Fruit fly (Drosophila melanogaster) whole organism, embryonic: ENCODE results near the gene CG44037.

ENCODE experiments used
- CG14050 ChIP-seq: fragments of 200-800 bp; sonication (Bioruptor generic); IDR thresholded peaks from 3 replicates; pipeline ENCODE4 v1.3.6; 2022; ENCODE audit warnings: missing biosample characterization, missing genetic modification characterization
- CG15601 ChIP-seq: fragments of 200-800 bp; sonication (Bioruptor generic); optimal IDR thresholded peaks from 3 replicates; lab custom pipeline; 2019; ENCODE audit warnings: missing biosample characterization, mild to moderate bottlenecking, missing genetic modification characterization, moderate library complexity
- CG17361 ChIP-seq: fragments of 200-800 bp; sonication (Bioruptor generic); IDR thresholded peaks from 3 replicates; pipeline ENCODE4 v1.3.6; 2022; ENCODE audit warnings: missing biosample characterization, missing genetic modification characterization
- CG17612 ChIP-seq: fragments of 200-800 bp; sonication (Bioruptor generic); IDR thresholded peaks from 2 replicates; pipeline ENCODE4 v1.3.6; 2022; ENCODE audit warnings: missing biosample characterization, missing genetic modification characterization
- CG18011 ChIP-seq: fragments of 200-800 bp; sonication (Bioruptor generic); optimal IDR thresholded peaks from 2 replicates; lab custom pipeline; 2017; ENCODE audit warnings: missing biosample characterization, missing genetic modification characterization, mild to moderate bottlenecking, moderate library complexity, missing genotype
- CG18764 ChIP-seq: fragments of 200-800 bp; sonication (Bioruptor generic); optimal IDR thresholded peaks from 3 replicates; lab custom pipeline; 2016; ENCODE audit warnings: missing biosample characterization, missing genetic modification characterization
- CG2129 ChIP-seq: fragments of 200-800 bp; sonication (Bioruptor generic); IDR thresholded peaks from 2 replicates; pipeline ENCODE4 v1.3.6; 2022; ENCODE audit warnings: missing biosample characterization, missing genetic modification characterization; ENCODE audit not compliant: partially characterized antibody
- CG2202 ChIP-seq: fragments of 200-800 bp; sonication (Bioruptor generic); optimal IDR thresholded peaks from 2 replicates; lab custom pipeline; 2018; ENCODE audit warnings: missing biosample characterization, mild to moderate bottlenecking, missing genetic modification characterization
- CG31388 ChIP-seq: fragments of 200-800 bp; sonication (Bioruptor generic); optimal IDR thresholded peaks from 2 replicates; lab custom pipeline; 2016; ENCODE audit warnings: missing biosample characterization, missing genetic modification characterization
- CG32772 ChIP-seq: fragments of 200-800 bp; sonication (Bioruptor generic); IDR thresholded peaks from 2 replicates; pipeline ENCODE4 v1.3.6; 2022; ENCODE audit warnings: missing biosample characterization, missing genetic modification characterization
- CG3847 ChIP-seq: fragments of 200-800 bp; sonication (Bioruptor generic); IDR thresholded peaks from 2 replicates; pipeline ENCODE4 v1.3.6; 2022; ENCODE audit warnings: missing biosample characterization, missing genetic modification characterization
- CG7357 ChIP-seq: fragments of 200-800 bp; sonication (Bioruptor generic); IDR thresholded peaks from 3 replicates; pipeline ENCODE4 v1.3.6; 2022; ENCODE audit warnings: missing biosample characterization, missing genetic modification characterization
- CG8478 ChIP-seq: fragments of >200 bp; optimal IDR thresholded peaks from 2 replicates; lab custom pipeline; 2018
- Camta ChIP-seq: fragments of 200-800 bp; sonication (Bioruptor generic); optimal IDR thresholded peaks from 2 replicates; lab custom pipeline; 2016; ENCODE audit warnings: missing biosample characterization, missing genetic modification characterization
- CoRest ChIP-seq: fragments of 200-800 bp; sonication (Bioruptor generic); optimal IDR thresholded peaks from 3 replicates; lab custom pipeline; 2018; ENCODE audit warnings: missing biosample characterization, mild to moderate bottlenecking, missing genetic modification characterization, moderate library complexity
- D ChIP-seq, 2 experiments: fragments of 200-800 bp in 1 of 2; fragments of >200 bp in 1 of 2; sonication (Bioruptor generic) in 1 of 2; optimal IDR thresholded peaks; 2 replicates in 1 of 2; 3 replicates in 1 of 2; lab custom pipeline; 2017; ENCODE audit warnings: mild to moderate bottlenecking in 1 of 2, missing biosample characterization in 1 of 2, missing genetic modification characterization in 1 of 2, missing genetic modification reagents in 1 of 2
- Dad ChIP-seq: fragments of 200-800 bp; sonication (Bioruptor generic); optimal IDR thresholded peaks from 3 replicates; lab custom pipeline; 2016; ENCODE audit warnings: missing biosample characterization, missing genetic modification characterization
- Ets97D ChIP-seq: fragments of 200-800 bp; sonication (Bioruptor generic); optimal IDR thresholded peaks from 3 replicates; lab custom pipeline; 2016; ENCODE audit warnings: missing biosample characterization, missing genetic modification characterization
- Fer1 ChIP-seq: fragments of 200-800 bp; sonication (Bioruptor generic); optimal IDR thresholded peaks from 2 replicates; lab custom pipeline; 2017; ENCODE audit warnings: missing biosample characterization, mild to moderate bottlenecking, missing genetic modification characterization
- GATAe ChIP-seq: fragments of 200-800 bp; sonication (Bioruptor generic); conservative IDR thresholded peaks from 2 replicates; pipeline ENCODE4 v1.3.6; 2022; ENCODE audit warnings: missing biosample characterization, missing genetic modification characterization
- Gug ChIP-seq: fragments of 200-800 bp; sonication (Bioruptor generic); IDR thresholded peaks from 4 replicates; pipeline ENCODE4 v1.3.6; 2022; ENCODE audit warnings: missing biosample characterization, missing genetic modification characterization
- NC2β ChIP-seq: fragments of 200-800 bp; sonication (Bioruptor generic); optimal IDR thresholded peaks from 2 replicates; lab custom pipeline; 2016; ENCODE audit warnings: missing biosample characterization, missing genetic modification characterization
- NFAT ChIP-seq: fragments of 200-800 bp; sonication (Bioruptor generic); IDR thresholded peaks from 2 replicates; pipeline ENCODE4 v1.3.6; 2022; ENCODE audit warnings: missing biosample characterization, missing genetic modification characterization
- NK7.1 ChIP-seq: fragments of 200-800 bp; sonication (Bioruptor generic); optimal IDR thresholded peaks from 3 replicates; lab custom pipeline; 2016; ENCODE audit warnings: missing biosample characterization, missing genetic modification characterization
- Neu2 ChIP-seq: fragments of 200-800 bp; sonication (Bioruptor generic); optimal IDR thresholded peaks from 3 replicates; lab custom pipeline; 2016; ENCODE audit warnings: missing biosample characterization, missing genetic modification characterization, borderline replicate concordance
- Nf-YB ChIP-seq: fragments of 200-800 bp; sonication (Bioruptor generic); optimal IDR thresholded peaks from 3 replicates; lab custom pipeline; 2019; ENCODE audit warnings: missing biosample characterization, mild to moderate bottlenecking, missing genetic modification characterization, moderate library complexity
- Sin3A ChIP-seq: fragments of >200 bp; optimal IDR thresholded peaks from 2 replicates; lab custom pipeline; 2018
- Spps ChIP-seq: fragments of 200-800 bp; sonication (Bioruptor generic); optimal IDR thresholded peaks from 2 replicates; lab custom pipeline; 2018; ENCODE audit warnings: missing biosample characterization, mild to moderate bottlenecking, missing genetic modification characterization
- Tbp ChIP-seq: fragments of >200 bp; optimal IDR thresholded peaks from 2 replicates; lab custom pipeline; 2018; ENCODE audit warnings: missing biosample characterization, missing genetic modification characterization
- aop ChIP-seq: fragments of 200-800 bp; sonication (Bioruptor generic); IDR thresholded peaks from 2 replicates; pipeline ENCODE4 v1.3.6; 2022; ENCODE audit warnings: missing biosample characterization, missing genetic modification characterization
- ase ChIP-seq: fragments of 200-800 bp; sonication (Bioruptor generic); IDR thresholded peaks from 3 replicates; pipeline ENCODE4 v1.3.6; 2022; ENCODE audit warnings: missing biosample characterization, missing genetic modification characterization
- ato ChIP-seq: fragments of 200-800 bp; sonication (Bioruptor generic); IDR thresholded peaks from 2 replicates; pipeline ENCODE4 v1.3.6; 2022; ENCODE audit warnings: missing biosample characterization, missing genetic modification characterization; ENCODE audit not compliant: partially characterized antibody
- bowl ChIP-seq: fragments of 200-800 bp; sonication (Bioruptor generic); IDR thresholded peaks from 2 replicates; pipeline ENCODE4 v1.3.6; 2022; ENCODE audit warnings: missing biosample characterization, missing genetic modification characterization
- cato ChIP-seq: fragments of 200-800 bp; sonication (Bioruptor generic); optimal IDR thresholded peaks from 2 replicates; lab custom pipeline; 2016; ENCODE audit warnings: missing biosample characterization, missing genetic modification characterization, borderline replicate concordance
- chm ChIP-seq: fragments of 200-800 bp; sonication (Bioruptor generic); IDR thresholded peaks from 2 replicates; pipeline ENCODE4 v1.3.6; 2022; ENCODE audit warnings: missing biosample characterization, missing genetic modification characterization
- da ChIP-seq: fragments of 200-800 bp; sonication (Bioruptor generic); optimal IDR thresholded peaks from 2 replicates; lab custom pipeline; 2016; ENCODE audit warnings: missing biosample characterization, missing genetic modification characterization
- dan ChIP-seq: fragments of 200-800 bp; sonication (Bioruptor generic); IDR thresholded peaks from 2 replicates; pipeline ENCODE4 v1.3.6; 2022; ENCODE audit warnings: missing biosample characterization, missing genetic modification characterization
- danr ChIP-seq: fragments of 200-800 bp; sonication (Bioruptor generic); IDR thresholded peaks from 2 replicates; pipeline ENCODE4 v1.3.6; 2022; ENCODE audit warnings: missing biosample characterization, missing genetic modification characterization
- h ChIP-seq: fragments of >200 bp; optimal IDR thresholded peaks from 2 replicates; lab custom pipeline; 2017
- hb ChIP-seq: fragments of 200-800 bp; sonication (Bioruptor generic); IDR thresholded peaks from 3 replicates; pipeline ENCODE4 v1.3.6; 2022; ENCODE audit warnings: missing biosample characterization, missing genetic modification characterization; ENCODE audit not compliant: partially characterized antibody
- inv ChIP-seq: fragments of 200-800 bp; sonication (Bioruptor generic); IDR thresholded peaks from 2 replicates; pipeline ENCODE4 v1.3.6; 2022; ENCODE audit warnings: missing biosample characterization, missing genetic modification characterization; ENCODE audit not compliant: partially characterized antibody
- jumu ChIP-seq: fragments of 200-800 bp; sonication (Bioruptor generic); optimal IDR thresholded peaks from 3 replicates; lab custom pipeline; 2016; ENCODE audit warnings: missing biosample characterization, missing genetic modification characterization
- nerfin-1 ChIP-seq: fragments of 200-800 bp; sonication (Bioruptor generic); optimal IDR thresholded peaks from 3 replicates; lab custom pipeline; 2019; ENCODE audit warnings: missing biosample characterization, mild to moderate bottlenecking, missing genetic modification characterization, moderate library complexity
- pan ChIP-seq, 4 experiments: fragments of >200 bp in 3 of 4; fragments of 200-800 bp in 1 of 4; sonication (Bioruptor generic) in 1 of 4; optimal IDR thresholded peaks in 3 of 4; IDR thresholded peaks in 1 of 4; 2 replicates each; pipeline versions ENCODE4 v1.3.6 to Lab custom; 2017 to 2022; ENCODE audit warnings: missing biosample characterization in 2 of 4, missing genetic modification characterization in 2 of 4, mixed read lengths in 1 of 4
- schlank ChIP-seq: fragments of 200-800 bp; sonication (Bioruptor generic); optimal IDR thresholded peaks from 2 replicates; lab custom pipeline; 2018; ENCODE audit warnings: missing biosample characterization, mild to moderate bottlenecking, missing genetic modification characterization
- sima ChIP-seq: fragments of 200-800 bp; sonication (Bioruptor generic); optimal IDR thresholded peaks from 2 replicates; lab custom pipeline; 2016; ENCODE audit warnings: missing biosample characterization, missing genetic modification characterization
- slbo ChIP-seq: fragments of 200-800 bp; sonication (Bioruptor generic); IDR thresholded peaks from 2 replicates; pipeline ENCODE4 v1.3.6; 2022; ENCODE audit warnings: missing biosample characterization, missing genetic modification characterization
- stc ChIP-seq: fragments of 200-800 bp; sonication (Bioruptor generic); IDR thresholded peaks from 2 replicates; pipeline ENCODE4 v1.3.6; 2022; ENCODE audit warnings: missing biosample characterization, missing genetic modification characterization
- trh ChIP-seq: fragments of 200-800 bp; sonication (Bioruptor generic); optimal IDR thresholded peaks from 2 replicates; lab custom pipeline; 2016; ENCODE audit warnings: missing biosample characterization, missing genetic modification characterization
- vnd ChIP-seq: fragments of 200-800 bp; sonication (Bioruptor generic); IDR thresholded peaks from 3 replicates; pipeline ENCODE4 v1.3.6; 2022; ENCODE audit warnings: missing biosample characterization, missing genetic modification characterization; ENCODE audit not compliant: partially characterized antibody

The CG44037 gene

dm6 chr3R:12221366-12221916 is 37.1 kb upstream of the CG44037 start, which contains the start of gene CG4860 (continued):
- TF ChIP-seq h (lab: Kevin White, UChicago) (no peak), Neu2 (GFP tag; lab: Kevin White, UChicago) (no peak), NC2β (GFP tag; lab: Kevin White, UChicago) (peak; percentile 55), Fer1 (GFP tag; lab: Kevin White, UChicago) (no peak), Ets97D (GFP tag; lab: Kevin White, UChicago) (peak; percentile 48), GATAe (GFP tag; lab: Robert Waterston, UW) (peak; percentile 58; the same call in 1 of the 2 replicates), CoRest (tag; lab: Kevin White, UChicago) (peak; percentile 91), trh (peak; percentile 36), CG17612 (GFP tag; lab: Robert Waterston, UW) (peak; percentile 73), inv (GFP tag; lab: Robert Waterston, UW) (no peak), sima (peak; percentile 1), D (optimal IDR thresholded peaks at IDR 0.05; lab: Kevin White, UChicago) (no peak), D (GFP tag; optimal IDR thresholded peaks at IDR 0.05; lab: Kevin White, UChicago) (peak; percentile 66), da (GFP tag; lab: Kevin White, UChicago) (peak; percentile 42), ase (peak; percentile 86; the same call in 2 of the 3 replicates), NK7.1 (GFP tag; lab: Kevin White, UChicago) (peak; percentile 77), vnd (GFP tag; lab: Robert Waterston, UW) (no peak), CG3847 (GFP tag; lab: Robert Waterston, UW) (peak; percentile 88), schlank (peak; percentile 79), nerfin-1 (no peak), pan (optimal IDR thresholded peaks at IDR 0.05; lab: Kevin White, UChicago) (no peak), pan (GFP tag; optimal IDR thresholded peaks at IDR 0.05 in 1 of 2, IDR thresholded peaks at IDR 0.05 in 1 of 2) (peak in 1 of 2 experiments; percentile 92), bowl (peak; percentile 24; the same call in 1 of the 2 replicates), Dad (GFP tag; lab: Kevin White, UChicago) (peak; percentile 87), NFAT (GFP tag; lab: Robert Waterston, UW) (peak; percentile 92), dan (GFP tag; lab: Robert Waterston, UW) (no peak), cato (GFP tag; lab: Kevin White, UChicago) (peak; percentile 58), CG7357 (GFP tag; lab: Robert Waterston, UW) (peak; percentile 71), chm (GFP tag; lab: Robert Waterston, UW) (0 out of 2 replicates have a peak, but pooled peaks have one; percentile 23), Camta (GFP tag; lab: Kevin White, UChicago) (peak; percentile 82), slbo (peak; percentile 94), CG18011 (GFP tag; lab: Kevin White, UChicago) (peak; percentile 79), CG15601 (tag; lab: Kevin White, UChicago) (peak; percentile 78), CG8478 (lab: Kevin White, UChicago) (no peak), CG18764 (GFP tag; lab: Kevin White, UChicago) (peak; percentile 75), danr (GFP tag; lab: Robert Waterston, UW) (peak; percentile 71; the same call in 1 of the 2 replicates), jumu (peak; percentile 85), stc (peak; percentile 83), aop (GFP tag; lab: Robert Waterston, UW) (0 out of 2 replicates have a peak, but pooled peaks have one; percentile 56), CG31388 (GFP tag; lab: Kevin White, UChicago) (peak; percentile 57), CG2202 (tag; lab: Kevin White, UChicago) (peak; percentile 57), Spps (tag; lab: Kevin White, UChicago) (peak; percentile 6), CG2129 (GFP tag; lab: Robert Waterston, UW) (no peak), ato (GFP tag; lab: Robert Waterston, UW) (no peak), Nf-YB (GFP tag; lab: Kevin White, UChicago) (peak; percentile 56), CG32772 (peak; percentile 68), CG17361 (no peak; the same call in 2 of the 3 replicates), Tbp (GFP tag; lab: Kevin White, UChicago) (no peak), Sin3A (no peak), CG14050 (GFP tag; lab: Robert Waterston, UW) (peak; percentile 75), hb (no peak), Gug (peak; percentile 82)
